Worm (Caenorhabditis elegans) whole organism, midembryonic: Measurements from ENCODE around the gene F35D11.1.

Source experiments
- T22C8.4 ChIP-seq: fragments of 200-800 bp; sonication (Bioruptor generic); IDR thresholded peaks from 2 replicates; pipeline ENCODE4 v1.3.6; 2022; ENCODE audit warnings: missing genetic modification characterization, missing compliant biosample characterization
- cog-1 ChIP-seq: sonication (generic microtip); optimal IDR thresholded peaks from 2 replicates; lab custom pipeline; 2016; ENCODE audit warnings: missing genetic modification characterization, missing compliant biosample characterization
- flt-1 ChIP-seq: fragments of 200-800 bp; sonication (Bioruptor generic); IDR thresholded peaks from 2 replicates; pipeline ENCODE4 v1.3.6; 2022; ENCODE audit warnings: missing genetic modification characterization, missing compliant biosample characterization
- klf-2 ChIP-seq: fragments of 200-800 bp; sonication (Bioruptor generic); conservative IDR thresholded peaks from 2 replicates; pipeline ENCODE4 v1.3.6; 2022; ENCODE audit warnings: missing genetic modification reagents, missing genetic modification characterization, missing compliant biosample characterization
- med-1 ChIP-seq: sonication (generic microtip); optimal IDR thresholded peaks from 2 replicates; lab custom pipeline; 2017; ENCODE audit warnings: missing genetic modification characterization, mild to moderate bottlenecking, missing compliant biosample characterization, antibody characterized with exemption, missing genetic modification reagents; ENCODE audit not compliant: insufficient read depth
- ref-1 ChIP-seq: fragments of 200-800 bp; sonication (Bioruptor generic); conservative IDR thresholded peaks from 2 replicates; pipeline ENCODE4 v1.3.6; 2022; ENCODE audit warnings: missing genetic modification reagents, missing genetic modification characterization, missing compliant biosample characterization
- tab-1 ChIP-seq: fragments of 200-800 bp; sonication (Bioruptor generic); IDR thresholded peaks from 2 replicates; pipeline ENCODE4 v1.3.6; 2022; ENCODE audit warnings: missing genetic modification characterization, missing compliant biosample characterization
- ztf-23 ChIP-seq: fragments of 200-800 bp; sonication (Bioruptor generic); IDR thresholded peaks from 2 replicates; pipeline ENCODE4 v1.3.6; 2022; ENCODE audit warnings: missing genetic modification reagents, missing genetic modification characterization, missing compliant biosample characterization
- ztf-29 ChIP-seq: fragments of 200-800 bp; sonication (Bioruptor generic); IDR thresholded peaks from 2 replicates; pipeline ENCODE4 v1.3.6; 2022; ENCODE audit warnings: missing genetic modification reagents, missing genetic modification characterization, missing compliant biosample characterization

Gene F35D11.1

DNA sequence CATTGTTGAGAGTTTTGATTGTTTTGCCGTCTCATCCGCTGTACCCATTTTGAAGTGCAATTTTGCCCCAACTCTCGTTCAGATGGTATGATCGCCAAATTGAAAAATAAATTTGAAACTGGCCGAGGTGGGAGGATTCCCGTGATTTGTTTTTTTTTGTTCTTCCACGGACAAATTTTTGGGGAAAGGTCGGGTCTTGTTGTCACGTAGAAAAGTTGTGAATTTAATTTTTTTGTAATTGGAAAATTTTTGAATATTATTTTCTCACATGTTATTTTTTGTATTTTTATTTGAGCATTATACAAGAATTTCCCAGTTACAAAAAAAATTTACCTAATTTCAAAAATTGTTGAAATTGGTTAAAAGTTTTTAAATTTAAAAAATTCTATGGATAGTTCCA, 45.0 kb downstream of the F35D11.1 start, which contains the start of gene T05A7.6:
T05A7.6 (minus strand) TSS at position 101 of the 400 bp plus-strand sequence.
- TF ChIP-seq ztf-29: no peak
- TF ChIP-seq T22C8.4 (GFP tag; lab: Robert Waterston, UW): no peak
- TF ChIP-seq med-1 (GFP tag; lab: Kevin White, UChicago): no peak
- no peak for TF ChIP-seq tab-1 (GFP tag; lab: Robert Waterston, UW)
- TF ChIP-seq ref-1: no peak
- no peak for TF ChIP-seq flt-1 (GFP tag; lab: Robert Waterston, UW)
- no peak for TF ChIP-seq ztf-23
- TF ChIP-seq klf-2 (GFP tag; lab: Robert Waterston, UW): no peak
- TF ChIP-seq cog-1 (tag; lab: Kevin White, UChicago): no peak

- TF ChIP-seq klf-2 (GFP tag; lab: Robert Waterston, UW) (no peak), ztf-23 (0 out of 2 replicates have a peak, but pooled peaks have one; percentile 52), ref-1 (no peak), cog-1 (tag; lab: Kevin White, UChicago) (peak; percentile 66), ztf-29 (no peak), T22C8.4 (GFP tag; lab: Robert Waterston, UW) (peak; percentile 52), flt-1 (GFP tag; lab: Robert Waterston, UW) (0 out of 2 replicates have a peak, but pooled peaks have one; percentile 37), med-1 (GFP tag; lab: Kevin White, UChicago) (no peak), tab-1 (GFP tag; lab: Robert Waterston, UW) (no peak)
These were observed 45.9 kb downstream of the F35D11.1 start, which contains the start of the genes clec-140 and hmg-11 for ce11 chrII:4672584-4673110. Gene clec-140 (plus strand): TSS chrII:4673060. Gene hmg-11 (plus strand): TSS chrII:4673085.

DNA sequence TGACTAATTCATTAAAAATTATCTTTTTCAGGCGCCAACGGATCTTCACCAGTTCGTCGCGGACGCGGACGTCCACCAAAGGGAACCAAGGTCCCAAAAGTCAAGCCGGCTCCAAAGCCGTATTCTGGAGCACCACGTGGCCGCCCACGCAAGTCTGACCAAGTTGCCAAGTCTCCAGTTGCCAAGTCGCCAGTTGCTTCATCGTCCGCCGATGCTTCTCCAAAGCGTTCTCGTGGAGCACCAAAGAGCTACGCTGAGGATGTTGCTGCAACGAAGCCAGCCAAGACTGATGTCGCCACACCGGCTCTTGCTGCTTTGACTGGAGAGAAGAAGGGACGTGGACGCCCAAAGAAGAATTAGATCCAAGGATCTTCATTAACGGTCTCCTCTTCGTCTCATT, 46.5 kb downstream of the F35D11.1 start:
- no peak for TF ChIP-seq cog-1 (tag; lab: Kevin White, UChicago)
- no peak for TF ChIP-seq T22C8.4 (GFP tag; lab: Robert Waterston, UW)
- no peak for TF ChIP-seq tab-1 (GFP tag; lab: Robert Waterston, UW)
- no peak for TF ChIP-seq ztf-23
- TF ChIP-seq klf-2 (GFP tag; lab: Robert Waterston, UW): no peak
- no peak for TF ChIP-seq flt-1 (GFP tag; lab: Robert Waterston, UW)
- TF ChIP-seq ztf-29: no peak
- TF ChIP-seq ref-1: no peak
- TF ChIP-seq med-1 (GFP tag; lab: Kevin White, UChicago): no peak

- TF ChIP-seq klf-2 (GFP tag; lab: Robert Waterston, UW) (no peak), tab-1 (GFP tag; lab: Robert Waterston, UW) (no peak), ztf-23 (no peak), ref-1 (no peak), T22C8.4 (GFP tag; lab: Robert Waterston, UW) (no peak), ztf-29 (no peak), med-1 (GFP tag; lab: Kevin White, UChicago) (no peak), cog-1 (tag; lab: Kevin White, UChicago) (no peak), flt-1 (GFP tag; lab: Robert Waterston, UW) (no peak)
These were observed 47.0 kb downstream of the F35D11.1 start for ce11 chrII:4673670-4674069.

- TF ChIP-seq ref-1 (no peak), flt-1 (GFP tag; lab: Robert Waterston, UW) (no peak), ztf-23 (no peak), ztf-29 (no peak), med-1 (GFP tag; lab: Kevin White, UChicago) (no peak), tab-1 (GFP tag; lab: Robert Waterston, UW) (no peak), cog-1 (tag; lab: Kevin White, UChicago) (no peak), T22C8.4 (GFP tag; lab: Robert Waterston, UW) (no peak), klf-2 (GFP tag; lab: Robert Waterston, UW) (no peak)
These were observed 47.5 kb downstream of the F35D11.1 start for ce11 chrII:4674188-4674587.

DNA sequence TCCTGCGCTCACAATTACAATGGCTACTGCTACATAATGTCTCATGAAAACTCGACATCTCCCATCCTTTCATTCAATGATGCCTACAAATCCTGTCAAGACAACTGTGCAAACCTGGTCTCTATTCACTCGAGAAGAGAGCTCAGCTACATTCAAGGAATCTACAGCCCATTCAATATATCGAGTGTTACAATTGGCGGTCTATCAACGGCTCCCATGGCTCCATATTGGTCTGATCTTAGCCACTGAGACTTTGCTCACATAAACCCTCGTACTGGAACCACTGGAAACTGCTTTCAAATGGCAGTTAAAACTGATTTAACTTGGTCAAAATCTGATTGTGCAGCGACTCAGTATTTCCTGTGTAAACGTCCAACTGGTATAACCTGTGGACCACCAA, 48.8 kb downstream of the F35D11.1 start, which contains the start of gene T05A7.3:
T05A7.3 (plus strand) TSS at position 301 of the 400 bp plus-strand sequence.
- TF ChIP-seq cog-1 (tag; lab: Kevin White, UChicago): no peak
- TF ChIP-seq T22C8.4 (GFP tag; lab: Robert Waterston, UW): no peak
- no peak for TF ChIP-seq tab-1 (GFP tag; lab: Robert Waterston, UW)
- no peak for TF ChIP-seq ref-1
- no peak for TF ChIP-seq flt-1 (GFP tag; lab: Robert Waterston, UW)
- no peak for TF ChIP-seq ztf-23
- TF ChIP-seq med-1 (GFP tag; lab: Kevin White, UChicago): no peak
- no peak for TF ChIP-seq ztf-29
- no peak for TF ChIP-seq klf-2 (GFP tag; lab: Robert Waterston, UW)

ce11 chrII:4676241-4676640, 49.5 kb downstream of the F35D11.1 start:
- TF ChIP-seq tab-1 (GFP tag; lab: Robert Waterston, UW) (no peak), flt-1 (GFP tag; lab: Robert Waterston, UW) (no peak), ztf-23 (no peak), klf-2 (GFP tag; lab: Robert Waterston, UW) (no peak), cog-1 (tag; lab: Kevin White, UChicago) (no peak)
